Fruit fly (Drosophila melanogaster) whole organism, adult: ENCODE data around the gene firl.

Experiments used
- CG11617 ChIP-seq: fragments of 200-800 bp; sonication (Bioruptor generic); optimal IDR thresholded peaks from 2 replicates; lab custom pipeline; 2017; ENCODE audit warnings: mild to moderate bottlenecking, missing biosample characterization, missing genetic modification reagents, missing genetic modification characterization
- CG1620 ChIP-seq: fragments of 200-800 bp; sonication (Bioruptor generic); optimal IDR thresholded peaks from 2 replicates; lab custom pipeline; 2016; ENCODE audit warnings: missing biosample characterization, missing genetic modification characterization
- CG5204 ChIP-seq: fragments of 200-800 bp; sonication (Bioruptor generic); optimal IDR thresholded peaks from 2 replicates; lab custom pipeline; 2016; ENCODE audit warnings: missing biosample characterization, missing genetic modification characterization
- CG7045 ChIP-seq: fragments of 200-800 bp; sonication (Bioruptor generic); optimal IDR thresholded peaks from 2 replicates; lab custom pipeline; 2017; ENCODE audit warnings: missing biosample characterization, mild to moderate bottlenecking, missing genetic modification characterization
- Crg-1 ChIP-seq: fragments of 200-800 bp; sonication (Bioruptor generic); optimal IDR thresholded peaks from 2 replicates; lab custom pipeline; 2016; ENCODE audit warnings: missing biosample characterization, missing genetic modification characterization
- Hr96 ChIP-seq: fragments of 200-800 bp; sonication (Bioruptor generic); optimal IDR thresholded peaks from 2 replicates; lab custom pipeline; 2016; ENCODE audit warnings: missing biosample characterization, missing genetic modification characterization
- ovo ChIP-seq: fragments of 200-800 bp; sonication (Bioruptor generic); optimal IDR thresholded peaks from 2 replicates; lab custom pipeline; 2016; ENCODE audit warnings: missing biosample characterization, missing genetic modification characterization
- pad ChIP-seq: fragments of 200-800 bp; sonication (Bioruptor generic); optimal IDR thresholded peaks from 3 replicates; lab custom pipeline; 2017; ENCODE audit warnings: missing biosample characterization, missing genetic modification characterization, mild to moderate bottlenecking, moderate library complexity, missing genetic modification reagents
- tj ChIP-seq: fragments of 200-800 bp; sonication (Bioruptor generic); optimal IDR thresholded peaks from 3 replicates; lab custom pipeline; 2017; ENCODE audit warnings: missing biosample characterization, mild to moderate bottlenecking, missing genetic modification characterization, moderate library complexity
- toe ChIP-seq: fragments of 200-800 bp; sonication (Bioruptor generic); optimal IDR thresholded peaks from 2 replicates; lab custom pipeline; 2016; ENCODE audit warnings: missing biosample characterization, missing genetic modification characterization

DNA sequence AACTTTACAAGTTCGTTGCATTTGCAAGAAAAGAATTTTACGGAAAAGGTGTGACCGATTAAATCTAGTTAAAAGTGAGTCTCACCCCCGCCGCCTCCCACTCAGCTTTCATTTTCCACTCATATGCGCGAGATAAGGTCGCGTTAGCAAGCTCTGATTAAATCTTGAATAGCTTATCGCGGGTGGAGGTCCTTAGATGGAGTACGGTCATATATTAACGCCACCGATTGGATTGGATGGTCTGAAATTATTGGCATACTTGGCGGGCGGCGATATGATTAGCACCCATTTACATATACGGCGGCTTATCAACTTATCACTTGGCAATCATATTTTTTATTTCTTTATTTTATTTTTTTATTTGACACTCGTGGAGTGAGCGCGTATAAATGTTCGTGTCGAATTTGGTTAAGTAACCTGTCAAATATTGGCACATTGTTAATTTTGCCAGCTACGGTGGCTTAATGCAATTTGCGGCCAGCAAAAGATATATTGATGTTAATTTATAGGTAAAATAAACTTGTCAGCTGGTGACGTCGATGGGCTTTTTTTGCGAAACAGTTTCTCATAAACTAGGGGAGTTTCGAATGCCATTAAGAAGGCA lies 36.9 kb downstream of the firl start:
- TF ChIP-seq Hr96 (GFP tag; lab: Kevin White, UChicago) (peak; percentile 7), pad (GFP tag; lab: Kevin White, UChicago) (no peak), CG7045 (GFP tag; lab: Kevin White, UChicago) (no peak), CG11617 (GFP tag; lab: Kevin White, UChicago) (no peak), toe (GFP tag; lab: Kevin White, UChicago) (no peak), Crg-1 (GFP tag; lab: Kevin White, UChicago) (no peak), CG5204 (GFP tag; lab: Kevin White, UChicago) (no peak), tj (GFP tag; lab: Kevin White, UChicago) (no peak), ovo (GFP tag; lab: Kevin White, UChicago) (no peak), CG1620 (GFP tag; lab: Kevin White, UChicago) (no peak)
